Worm (Caenorhabditis elegans) whole organism, early embryonic: ENCODE results near the gene T15B7.8.

ENCODE experiments used
- B0310.2 ChIP-seq: sonication (generic microtip); optimal IDR thresholded peaks from 2 replicates; lab custom pipeline; 2016; ENCODE audit warnings: mild to moderate bottlenecking, missing genetic modification characterization, missing compliant biosample characterization
- F13C5.2 ChIP-seq: sonication (generic microtip); optimal IDR thresholded peaks from 2 replicates; lab custom pipeline; 2017; ENCODE audit warnings: mild to moderate bottlenecking, missing genetic modification characterization, inconsistent platforms, missing compliant biosample characterization
- aly-1 ChIP-seq: sonication (generic microtip); optimal IDR thresholded peaks from 2 replicates; lab custom pipeline; 2016; ENCODE audit warnings: missing genetic modification characterization, missing compliant biosample characterization
- ama-1 ChIP-seq: fragments of 150-350 bp; optimal IDR thresholded peaks from 2 replicates; lab custom pipeline; 2014
- ceh-13 ChIP-seq: fragments of 200-800 bp; sonication (Bioruptor generic); optimal IDR thresholded peaks from 2 replicates; lab custom pipeline; 2018; ENCODE audit warnings: mild to moderate bottlenecking, missing genetic modification characterization, missing compliant biosample characterization
- ceh-36 ChIP-seq: sonication (generic microtip); optimal IDR thresholded peaks from 2 replicates; lab custom pipeline; 2016; ENCODE audit warnings: missing genetic modification characterization, inconsistent platforms, missing compliant biosample characterization
- ets-7 ChIP-seq: sonication (generic microtip); optimal IDR thresholded peaks from 2 replicates; lab custom pipeline; 2016; ENCODE audit warnings: missing genotype, missing genetic modification characterization, missing compliant biosample characterization
- flt-1 ChIP-seq: fragments of 200-800 bp; sonication (Bioruptor generic); IDR thresholded peaks from 2 replicates; pipeline ENCODE4 v1.3.6; 2022; ENCODE audit warnings: missing genetic modification characterization, missing compliant biosample characterization
- hmbx-1 ChIP-seq: sonication (generic microtip); optimal IDR thresholded peaks from 2 replicates; lab custom pipeline; 2016; ENCODE audit warnings: mild to moderate bottlenecking, missing genetic modification characterization, missing compliant biosample characterization
- hmg-4 ChIP-seq: fragments of 200-800 bp; sonication (Bioruptor generic); optimal IDR thresholded peaks from 2 replicates; lab custom pipeline; 2018; ENCODE audit warnings: mild to moderate bottlenecking, missing genetic modification characterization, missing compliant biosample characterization
- hnd-1 ChIP-seq: sonication (generic microtip); optimal IDR thresholded peaks from 2 replicates; lab custom pipeline; 2016; ENCODE audit warnings: missing genetic modification characterization, missing compliant biosample characterization
- pes-1 ChIP-seq: fragments of 200-800 bp; sonication (Bioruptor generic); IDR thresholded peaks from 2 replicates; pipeline ENCODE4 v1.3.6; 2022; ENCODE audit warnings: missing genetic modification reagents, missing genetic modification characterization, missing compliant biosample characterization
- scrt-1 ChIP-seq: fragments of 200-800 bp; sonication (Bioruptor generic); IDR thresholded peaks from 2 replicates; pipeline ENCODE4 v1.3.6; 2022; ENCODE audit warnings: missing genetic modification characterization, missing compliant biosample characterization
- sea-1 ChIP-seq: fragments of 200-800 bp; sonication (Bioruptor generic); conservative IDR thresholded peaks from 2 replicates; pipeline ENCODE4 v1.3.6; 2022; ENCODE audit warnings: missing genetic modification characterization, missing compliant biosample characterization
- tbx-11 ChIP-seq: fragments of 200-800 bp; sonication (Bioruptor generic); IDR thresholded peaks from 2 replicates; pipeline ENCODE4 v1.3.6; 2022; ENCODE audit warnings: missing genetic modification characterization, missing compliant biosample characterization
- tbx-37 ChIP-seq: fragments of 200-800 bp; sonication (Bioruptor generic); conservative IDR thresholded peaks from 2 replicates; pipeline ENCODE4 v1.3.6; 2022; ENCODE audit warnings: missing genetic modification reagents, missing genetic modification characterization, missing compliant biosample characterization
- tra-4 ChIP-seq: sonication (generic microtip); optimal IDR thresholded peaks from 2 replicates; lab custom pipeline; 2017; ENCODE audit warnings: missing genetic modification characterization, missing compliant biosample characterization

The T15B7.8 gene

DNA sequence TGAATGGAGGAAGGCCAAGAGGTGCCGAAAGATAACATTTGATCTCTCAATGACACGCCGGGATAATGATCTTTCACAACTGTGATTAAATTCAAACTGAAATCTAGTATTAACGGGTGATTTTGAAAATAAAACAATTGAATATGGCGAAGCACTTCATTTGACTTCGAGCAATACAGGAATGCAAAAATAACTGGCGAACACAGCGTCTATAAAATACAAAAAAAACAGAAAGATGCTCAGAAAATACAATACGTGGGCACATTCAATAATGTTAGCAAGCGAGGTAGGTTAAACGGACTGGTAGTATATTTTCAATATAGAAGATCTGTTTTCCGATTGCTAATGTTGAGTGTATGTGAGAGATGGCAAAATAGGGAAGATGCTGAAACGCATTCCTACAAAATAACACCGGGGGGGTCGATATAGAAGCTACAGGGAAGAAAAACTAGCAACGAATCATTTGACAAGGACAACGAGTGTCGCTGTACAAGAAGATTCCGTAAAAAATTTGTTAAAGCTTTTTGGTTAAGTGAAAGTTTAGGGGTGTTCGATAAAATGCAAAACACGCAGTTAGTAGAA is 38.5 kb upstream of the T15B7.8 start:
- TF ChIP-seq tra-4 (tag; lab: Kevin White, UChicago), result no peak
- no peak for TF ChIP-seq tbx-37 (GFP tag; lab: Robert Waterston, UW)
- TF ChIP-seq ceh-36, result no peak
- no peak for TF ChIP-seq hmg-4 (GFP tag; lab: Kevin White, UChicago)
- TF ChIP-seq F13C5.2 (tag; lab: Kevin White, UChicago), result no peak
- TF ChIP-seq ceh-13 (GFP tag; lab: Kevin White, UChicago), result no peak
- TF ChIP-seq pes-1 (GFP tag; lab: Robert Waterston, UW), result no peak
- TF ChIP-seq sea-1 (GFP tag; lab: Robert Waterston, UW), result no peak
- TF ChIP-seq tbx-11, result no peak
- TF ChIP-seq scrt-1 (GFP tag; lab: Robert Waterston, UW), result no peak
- TF ChIP-seq flt-1 (GFP tag; lab: Robert Waterston, UW), result no peak

DNA sequence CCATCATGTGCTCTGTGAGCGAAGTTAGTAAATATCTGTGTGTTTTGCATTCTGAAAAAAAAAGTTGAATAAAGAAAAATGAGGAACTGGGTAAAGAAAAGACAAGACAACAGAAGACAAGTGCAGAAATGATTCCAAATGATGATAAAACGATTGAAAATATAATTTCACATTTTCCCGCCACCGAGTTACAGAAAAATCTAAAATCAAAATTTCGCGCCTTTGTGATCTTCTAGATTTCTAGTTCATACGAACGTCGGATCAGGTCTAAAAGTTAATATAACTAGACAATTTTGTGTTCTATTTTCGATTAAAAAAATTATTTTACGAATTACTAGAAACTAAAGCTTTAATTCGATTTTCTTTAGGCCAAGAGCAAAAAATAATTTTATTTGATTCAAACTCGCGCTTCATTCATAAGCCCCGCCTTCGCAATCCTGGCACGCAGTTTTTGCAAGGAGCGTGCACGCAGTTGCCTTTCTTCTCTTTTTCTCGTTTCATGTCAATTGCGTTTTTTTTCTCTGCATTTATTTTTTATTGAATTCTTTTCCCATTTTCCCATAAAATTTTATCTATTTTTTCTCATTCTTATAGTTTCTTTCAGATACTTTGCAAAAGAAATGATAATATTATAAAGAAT is 36.6 kb upstream of the T15B7.8 start, which contains the start of the genes spn-4 and spe-39:
Gene spn-4 (minus strand): TSS at position 51 of the 640 bp plus-strand sequence.
Gene spe-39 (plus strand): TSS at position 599 of the 640 bp plus-strand sequence.
- TF ChIP-seq ama-1 (no peak), aly-1 (tag; lab: Kevin White, UChicago) (no peak), ets-7 (tag; lab: Kevin White, UChicago) (peak; percentile 26), F13C5.2 (tag; lab: Kevin White, UChicago) (peak; percentile 71), hnd-1 (tag; lab: Kevin White, UChicago) (no peak), ceh-36 (no peak), pes-1 (GFP tag; lab: Robert Waterston, UW) (no peak), tbx-37 (GFP tag; lab: Robert Waterston, UW) (no peak), hmg-4 (GFP tag; lab: Kevin White, UChicago) (no peak), hmbx-1 (tag; lab: Kevin White, UChicago) (no peak), flt-1 (GFP tag; lab: Robert Waterston, UW) (no peak), sea-1 (GFP tag; lab: Robert Waterston, UW) (0 out of 2 replicates have a peak, but pooled peaks have one; percentile 56), ceh-13 (GFP tag; lab: Kevin White, UChicago) (peak; percentile 3), tbx-11 (no peak)

DNA sequence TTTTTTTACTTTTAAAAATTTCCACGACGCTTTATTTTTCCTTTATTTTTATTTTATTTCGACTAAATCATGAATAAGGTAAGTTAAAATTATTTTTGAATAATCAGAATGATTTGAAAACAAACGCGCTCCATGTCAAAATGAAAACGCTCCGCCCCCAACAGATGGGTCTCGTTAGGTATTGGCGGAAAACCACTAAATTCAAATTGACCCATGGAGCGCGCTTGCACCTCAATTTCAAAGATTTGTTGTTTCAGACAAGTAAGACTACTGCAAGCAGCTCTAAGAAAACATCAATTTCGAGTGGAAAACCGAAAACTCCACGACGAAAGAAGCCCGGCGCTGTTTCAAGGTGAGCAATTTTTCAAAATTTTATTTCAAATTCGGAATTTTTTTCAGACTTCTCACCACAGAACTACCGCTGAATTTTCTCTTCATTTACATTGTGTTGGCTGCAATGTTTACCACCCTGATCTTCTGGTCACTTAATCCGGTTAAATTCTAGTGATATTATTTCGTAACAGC is 33.6 kb upstream of the T15B7.8 start, which contains the start of gene ZC404.2:
Gene ZC404.2 (plus strand): TSS at position 47 of the 525 bp plus-strand sequence.
- no peak for TF ChIP-seq F13C5.2 (tag; lab: Kevin White, UChicago)
- TF ChIP-seq aly-1 (tag; lab: Kevin White, UChicago), result no peak
- no peak for TF ChIP-seq ets-7 (tag; lab: Kevin White, UChicago)
- no peak for TF ChIP-seq B0310.2
- no peak for TF ChIP-seq tbx-37 (GFP tag; lab: Robert Waterston, UW)
- no peak for TF ChIP-seq hmg-4 (GFP tag; lab: Kevin White, UChicago)
- TF ChIP-seq tra-4 (tag; lab: Kevin White, UChicago), result no peak
- TF ChIP-seq ceh-36, result no peak
- peak; percentile 69 for TF ChIP-seq ama-1
- TF ChIP-seq scrt-1 (GFP tag; lab: Robert Waterston, UW), result 0 out of 2 replicates have a peak, but pooled peaks have one; percentile 13
- TF ChIP-seq pes-1 (GFP tag; lab: Robert Waterston, UW), result no peak
- TF ChIP-seq ceh-13 (GFP tag; lab: Kevin White, UChicago), result no peak
- TF ChIP-seq sea-1 (GFP tag; lab: Robert Waterston, UW), result no peak
- TF ChIP-seq hnd-1 (tag; lab: Kevin White, UChicago), result no peak
- no peak for TF ChIP-seq tbx-11

DNA sequence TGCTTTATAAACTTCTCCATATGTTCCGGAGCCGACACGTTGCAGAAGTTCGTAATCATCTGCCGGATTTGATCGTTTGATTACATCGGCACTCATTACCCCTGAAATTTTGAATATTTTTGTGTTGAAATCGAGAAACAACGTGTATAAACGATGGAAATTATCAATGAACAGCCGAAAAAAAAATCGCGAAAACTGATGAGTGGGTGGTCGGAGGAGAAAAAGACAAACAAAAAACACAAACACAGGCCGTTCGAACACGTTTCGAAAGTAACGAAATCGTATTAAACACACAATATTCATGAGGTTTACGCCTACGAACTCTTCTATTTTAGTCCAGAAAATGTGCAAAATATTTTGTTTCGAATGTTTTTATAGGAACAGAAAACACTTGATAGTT is 29.0 kb upstream of the T15B7.8 start, which contains the start of gene gck-2:
Gene gck-2 (minus strand): TSS at position 101 of the 400 bp plus-strand sequence.
- TF ChIP-seq hmg-4 (GFP tag; lab: Kevin White, UChicago) (no peak), hmbx-1 (tag; lab: Kevin White, UChicago) (no peak), sea-1 (GFP tag; lab: Robert Waterston, UW) (no peak), ets-7 (tag; lab: Kevin White, UChicago) (no peak)

DNA sequence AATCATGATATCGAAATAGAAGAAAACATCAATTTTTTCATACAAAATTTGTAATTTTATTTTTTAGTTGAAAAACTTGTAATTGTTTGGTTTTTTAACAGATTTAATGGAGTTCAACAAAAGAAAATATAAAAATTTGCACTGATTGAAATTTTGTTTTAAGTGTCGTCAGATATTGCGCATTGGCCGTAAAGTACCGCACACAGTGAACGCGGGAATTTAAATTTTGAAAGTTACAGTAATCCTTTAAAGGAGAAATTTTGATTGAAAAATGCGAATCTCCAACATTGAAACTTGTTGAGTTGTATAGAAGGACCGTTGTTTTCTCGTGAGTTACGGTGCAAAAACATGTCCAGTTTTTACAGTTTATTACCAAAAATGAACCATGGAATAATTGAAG is 28.6 kb upstream of the T15B7.8 start:
- TF ChIP-seq hmbx-1 (tag; lab: Kevin White, UChicago) (no peak), tbx-37 (GFP tag; lab: Robert Waterston, UW) (no peak), pes-1 (GFP tag; lab: Robert Waterston, UW) (no peak), ceh-36 (no peak), ama-1 (no peak), flt-1 (GFP tag; lab: Robert Waterston, UW) (no peak), scrt-1 (GFP tag; lab: Robert Waterston, UW) (no peak), tbx-11 (no peak), hnd-1 (tag; lab: Kevin White, UChicago) (no peak), ets-7 (tag; lab: Kevin White, UChicago) (no peak), tra-4 (tag; lab: Kevin White, UChicago) (no peak), F13C5.2 (tag; lab: Kevin White, UChicago) (no peak), sea-1 (GFP tag; lab: Robert Waterston, UW) (no peak)

DNA sequence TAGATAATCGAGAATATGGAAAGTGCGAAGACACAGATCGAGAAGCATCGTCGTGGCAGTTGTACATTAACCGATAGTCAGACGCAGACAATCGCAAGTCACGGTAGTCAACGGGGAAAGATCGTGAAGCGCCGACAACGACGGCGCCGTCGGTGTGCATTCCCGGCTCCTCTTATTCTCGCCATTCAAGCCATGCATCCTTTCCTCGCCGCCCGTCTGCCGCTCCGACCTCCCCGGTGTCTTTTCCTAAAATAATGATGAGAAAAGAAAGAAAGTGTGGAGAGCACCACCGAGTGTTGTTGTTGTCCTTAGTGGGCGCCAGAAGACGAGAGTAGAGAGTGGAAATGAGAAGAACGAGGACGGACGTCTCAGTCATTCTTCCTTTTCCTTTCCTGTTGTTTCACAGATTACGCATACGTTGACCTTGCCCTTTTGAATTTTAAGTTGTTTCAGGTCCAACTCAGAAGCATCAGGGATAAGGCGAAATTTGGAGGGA is 27.8 kb upstream of the T15B7.8 start, which contains the start of gene ZC404.1:
Gene ZC404.1 (plus strand): TSS at position 446 of the 496 bp plus-strand sequence.
- no peak for TF ChIP-seq hmg-4 (GFP tag; lab: Kevin White, UChicago)
- TF ChIP-seq flt-1 (GFP tag; lab: Robert Waterston, UW), result no peak
- TF ChIP-seq ceh-36, result no peak
- TF ChIP-seq B0310.2, result no peak
- TF ChIP-seq sea-1 (GFP tag; lab: Robert Waterston, UW), result no peak
- TF ChIP-seq tbx-11, result no peak
- no peak for TF ChIP-seq ets-7 (tag; lab: Kevin White, UChicago)
- no peak for TF ChIP-seq tra-4 (tag; lab: Kevin White, UChicago)
- no peak for TF ChIP-seq tbx-37 (GFP tag; lab: Robert Waterston, UW)
- no peak for TF ChIP-seq ceh-13 (GFP tag; lab: Kevin White, UChicago)
- TF ChIP-seq scrt-1 (GFP tag; lab: Robert Waterston, UW), result no peak
- no peak for TF ChIP-seq hmbx-1 (tag; lab: Kevin White, UChicago)
